Fruit fly (Drosophila melanogaster) whole organism, prepupa: ENCODE results near the gene tkv.

Source experiments
- Blimp-1 ChIP-seq: fragments of 200-800 bp; sonication (Bioruptor generic); optimal IDR thresholded peaks from 3 replicates; lab custom pipeline; 2017; ENCODE audit warnings: missing biosample characterization, missing genetic modification characterization, mild to moderate bottlenecking, moderate library complexity, missing genetic modification reagents
- CG10631 ChIP-seq: fragments of 200-800 bp; sonication (Bioruptor generic); optimal IDR thresholded peaks from 2 replicates; lab custom pipeline; 2016; ENCODE audit warnings: missing biosample characterization, missing genetic modification characterization
- CG10669 ChIP-seq: fragments of 200-800 bp; sonication (Bioruptor generic); optimal IDR thresholded peaks from 3 replicates; lab custom pipeline; 2018; ENCODE audit warnings: missing biosample characterization, mild to moderate bottlenecking, missing genetic modification characterization, moderate library complexity
- CG11294 ChIP-seq: fragments of 200-800 bp; sonication (Bioruptor generic); IDR thresholded peaks from 2 replicates; pipeline ENCODE4 v1.3.6; 2022; ENCODE audit warnings: missing biosample characterization, missing genetic modification characterization
- CG11762 ChIP-seq: fragments of 200-800 bp; sonication (Bioruptor generic); optimal IDR thresholded peaks from 3 replicates; lab custom pipeline; 2016; ENCODE audit warnings: missing biosample characterization, missing genetic modification characterization; ENCODE audit not compliant: insufficient read depth
- CG11902 ChIP-seq: fragments of 200-800 bp; sonication (Bioruptor generic); optimal IDR thresholded peaks from 3 replicates; lab custom pipeline; 2016; ENCODE audit warnings: missing biosample characterization, missing genetic modification characterization
- CG15336 ChIP-seq: fragments of 200-800 bp; sonication (Bioruptor generic); IDR thresholded peaks from 2 replicates; pipeline ENCODE4 v1.3.6; 2022; ENCODE audit warnings: missing biosample characterization, missing genetic modification characterization
- CG1621 ChIP-seq: fragments of 200-800 bp; sonication (Bioruptor generic); optimal IDR thresholded peaks from 3 replicates; lab custom pipeline; 2018; ENCODE audit warnings: missing biosample characterization, mild to moderate bottlenecking, missing genetic modification characterization
- CG16779 ChIP-seq: fragments of 200-800 bp; sonication (Bioruptor generic); optimal IDR thresholded peaks from 3 replicates; lab custom pipeline; 2017; ENCODE audit warnings: missing biosample characterization, mild to moderate bottlenecking, missing genetic modification characterization
- CG3032 ChIP-seq: fragments of 200-800 bp; optimal IDR thresholded peaks from 2 replicates; lab custom pipeline; 2019; ENCODE audit warnings: missing biosample characterization, mild to moderate bottlenecking, missing genetic modification characterization, moderate library complexity
- CG32006 ChIP-seq: fragments of 200-800 bp; sonication (Bioruptor generic); optimal IDR thresholded peaks from 3 replicates; lab custom pipeline; 2017; ENCODE audit warnings: missing biosample characterization, mild to moderate bottlenecking, missing genetic modification characterization
- CG34406 ChIP-seq: fragments of 200-800 bp; sonication (Bioruptor generic); optimal IDR thresholded peaks from 3 replicates; lab custom pipeline; 2016; ENCODE audit warnings: missing biosample characterization, missing genetic modification characterization
- CG3919 ChIP-seq: fragments of 200-800 bp; sonication (Bioruptor generic); optimal IDR thresholded peaks from 3 replicates; lab custom pipeline; 2016; ENCODE audit warnings: missing biosample characterization, missing genetic modification characterization
- CG4318 ChIP-seq: fragments of 200-800 bp; sonication (Bioruptor generic); optimal IDR thresholded peaks from 3 replicates; lab custom pipeline; 2017; ENCODE audit warnings: missing biosample characterization, mild to moderate bottlenecking, missing genetic modification characterization
- CG6276 ChIP-seq: fragments of 200-800 bp; sonication (Bioruptor generic); optimal IDR thresholded peaks from 2 replicates; lab custom pipeline; 2017; ENCODE audit warnings: missing biosample characterization, mild to moderate bottlenecking, missing genetic modification characterization
- CG6792 ChIP-seq: fragments of 200-800 bp; sonication (Bioruptor generic); optimal IDR thresholded peaks from 3 replicates; lab custom pipeline; 2016; ENCODE audit warnings: missing biosample characterization, missing genetic modification characterization
- CG6808 ChIP-seq: fragments of 200-800 bp; sonication (Bioruptor generic); optimal IDR thresholded peaks from 3 replicates; lab custom pipeline; 2017; ENCODE audit warnings: missing biosample characterization, missing genetic modification characterization, mild to moderate bottlenecking, moderate library complexity, missing genetic modification reagents
- CG6854 ChIP-seq: fragments of 200-800 bp; sonication (Bioruptor generic); optimal IDR thresholded peaks from 2 replicates; lab custom pipeline; 2017; ENCODE audit warnings: missing biosample characterization, mild to moderate bottlenecking, missing genetic modification characterization
- CG7368 ChIP-seq: fragments of 200-800 bp; sonication (Bioruptor generic); optimal IDR thresholded peaks from 3 replicates; lab custom pipeline; 2016; ENCODE audit warnings: missing biosample characterization, missing genetic modification characterization
- CG8119 ChIP-seq: fragments of 200-800 bp; sonication (Bioruptor generic); IDR thresholded peaks from 3 replicates; pipeline ENCODE4 v1.3.6; 2022; ENCODE audit warnings: missing biosample characterization, missing genetic modification characterization
- CG8319 ChIP-seq: fragments of 200-800 bp; sonication (Bioruptor generic); optimal IDR thresholded peaks from 3 replicates; lab custom pipeline; 2016; ENCODE audit warnings: missing biosample characterization, missing genetic modification characterization
- Eip75B ChIP-seq: fragments of 200-800 bp; sonication (Bioruptor generic); optimal IDR thresholded peaks from 3 replicates; lab custom pipeline; 2016; ENCODE audit warnings: missing biosample characterization, missing genetic modification characterization
- Eip78C ChIP-seq: fragments of 200-800 bp; sonication (Bioruptor generic); peaks from one replicate; lab custom pipeline; 2016; ENCODE audit warnings: missing biosample characterization, missing genetic modification characterization
- Ets21C ChIP-seq: fragments of 200-800 bp; sonication (Bioruptor generic); optimal IDR thresholded peaks from 3 replicates; lab custom pipeline; 2016; ENCODE audit warnings: missing biosample characterization, missing genetic modification characterization
- Gug ChIP-seq: fragments of 200-800 bp; sonication (Bioruptor generic); IDR thresholded peaks from 2 replicates; pipeline ENCODE4 v1.3.6; 2022; ENCODE audit warnings: missing biosample characterization, missing genetic modification characterization
- Hr38 ChIP-seq: sonication (Bioruptor generic); optimal IDR thresholded peaks from 2 replicates; lab custom pipeline; 2016; ENCODE audit warnings: missing biosample characterization, missing genetic modification characterization
- Hr39 ChIP-seq: fragments of 200-800 bp; sonication (Bioruptor generic); optimal IDR thresholded peaks from 2 replicates; lab custom pipeline; 2016; ENCODE audit warnings: missing biosample characterization, missing genetic modification characterization
- Hr4 ChIP-seq: fragments of 200-800 bp; sonication (Bioruptor generic); optimal IDR thresholded peaks from 3 replicates; lab custom pipeline; 2016; ENCODE audit warnings: missing biosample characterization, missing genetic modification characterization
- Lpt ChIP-seq: fragments of 200-800 bp; sonication (Bioruptor generic); optimal IDR thresholded peaks from 3 replicates; lab custom pipeline; 2016; ENCODE audit warnings: missing biosample characterization, missing genetic modification characterization
- Met ChIP-seq: fragments of 200-800 bp; sonication (Bioruptor generic); optimal IDR thresholded peaks from 3 replicates; lab custom pipeline; 2016; ENCODE audit warnings: missing biosample characterization, missing genetic modification characterization
- OdsH ChIP-seq: fragments of 200-800 bp; sonication (Bioruptor generic); optimal IDR thresholded peaks from 3 replicates; lab custom pipeline; 2016; ENCODE audit warnings: missing biosample characterization, missing genetic modification characterization
- Sox102F ChIP-seq: fragments of 200-800 bp; sonication (Bioruptor generic); optimal IDR thresholded peaks from 2 replicates; lab custom pipeline; 2016; ENCODE audit warnings: missing biosample characterization, mild to moderate bottlenecking, missing genetic modification characterization
- Sox14 ChIP-seq: fragments of 200-800 bp; sonication (Bioruptor generic); optimal IDR thresholded peaks from 3 replicates; lab custom pipeline; 2016; ENCODE audit warnings: missing biosample characterization, missing genetic modification characterization
- Sox15 ChIP-seq: fragments of 200-800 bp; sonication (Bioruptor generic); optimal IDR thresholded peaks from 3 replicates; lab custom pipeline; 2016; ENCODE audit warnings: missing biosample characterization, missing genetic modification characterization
- achi ChIP-seq: fragments of 200-800 bp; sonication (Bioruptor generic); optimal IDR thresholded peaks from 3 replicates; lab custom pipeline; 2016; ENCODE audit warnings: missing biosample characterization, missing genetic modification characterization
- acj6 ChIP-seq: fragments of 200-800 bp; sonication (Bioruptor generic); optimal IDR thresholded peaks from 3 replicates; lab custom pipeline; 2016; ENCODE audit warnings: missing biosample characterization, missing genetic modification characterization
- cyc ChIP-seq: fragments of 200-800 bp; sonication (Bioruptor generic); optimal IDR thresholded peaks from 3 replicates; lab custom pipeline; 2016; ENCODE audit warnings: missing biosample characterization, missing genetic modification characterization
- dac ChIP-seq: fragments of 200-800 bp; sonication (Bioruptor generic); optimal IDR thresholded peaks from 2 replicates; lab custom pipeline; 2017; ENCODE audit warnings: missing biosample characterization, mild to moderate bottlenecking, missing genetic modification characterization
- dsx ChIP-seq: fragments of 200-800 bp; optimal IDR thresholded peaks from 3 replicates; lab custom pipeline; 2019; ENCODE audit warnings: missing biosample characterization, mild to moderate bottlenecking, missing genetic modification characterization, moderate library complexity; ENCODE audit not compliant: poor library complexity, severe bottlenecking
- esn ChIP-seq: fragments of 200-800 bp; sonication (Bioruptor generic); optimal IDR thresholded peaks from 2 replicates; lab custom pipeline; 2016; ENCODE audit warnings: missing biosample characterization, mild to moderate bottlenecking, missing genetic modification characterization, moderate library complexity
- fd59A ChIP-seq: fragments of 200-800 bp; sonication (Bioruptor generic); optimal IDR thresholded peaks from 2 replicates; lab custom pipeline; 2017; ENCODE audit warnings: missing biosample characterization, mild to moderate bottlenecking, missing genetic modification characterization, missing genetic modification reagents
- fd85E ChIP-seq: fragments of 200-800 bp; sonication (Bioruptor generic); optimal IDR thresholded peaks from 3 replicates; lab custom pipeline; 2016; ENCODE audit warnings: missing biosample characterization, missing genetic modification characterization
- lz ChIP-seq: fragments of 200-800 bp; sonication (Bioruptor generic); optimal IDR thresholded peaks from 3 replicates; lab custom pipeline; 2016; ENCODE audit warnings: missing biosample characterization, missing genetic modification characterization
- net ChIP-seq: fragments of 200-800 bp; sonication (Bioruptor generic); optimal IDR thresholded peaks from 3 replicates; lab custom pipeline; 2016; ENCODE audit warnings: missing biosample characterization, missing genetic modification characterization
- pdm3 ChIP-seq: fragments of 200-800 bp; sonication (Bioruptor generic); optimal IDR thresholded peaks from 3 replicates; lab custom pipeline; 2016; ENCODE audit warnings: missing biosample characterization, missing genetic modification characterization
- salr ChIP-seq, 2 experiments: fragments of 200-800 bp; sonication (Bioruptor generic); optimal IDR thresholded peaks; 3 replicates each; lab custom pipeline; 2016 to 2018; ENCODE audit warnings: missing biosample characterization in 2 of 2, missing genetic modification characterization in 2 of 2, mild to moderate bottlenecking in 1 of 2
- ss ChIP-seq, 2 experiments: fragments of 200-800 bp; sonication (Bioruptor generic); optimal IDR thresholded peaks; 2 replicates in 1 of 2; 3 replicates in 1 of 2; lab custom pipeline; 2017 to 2018; ENCODE audit warnings: mild to moderate bottlenecking in 2 of 2, missing biosample characterization in 2 of 2, missing genetic modification characterization in 2 of 2, moderate library complexity in 1 of 2
- svp ChIP-seq: fragments of 200-800 bp; sonication (Bioruptor generic); peaks from one replicate; lab custom pipeline; 2016; ENCODE audit warnings: missing biosample characterization, missing genetic modification characterization
- vri ChIP-seq: fragments of 200-800 bp; sonication (Bioruptor generic); optimal IDR thresholded peaks from 3 replicates; lab custom pipeline; 2016; ENCODE audit warnings: missing biosample characterization, mild to moderate bottlenecking, missing genetic modification characterization

Gene tkv

DNA sequence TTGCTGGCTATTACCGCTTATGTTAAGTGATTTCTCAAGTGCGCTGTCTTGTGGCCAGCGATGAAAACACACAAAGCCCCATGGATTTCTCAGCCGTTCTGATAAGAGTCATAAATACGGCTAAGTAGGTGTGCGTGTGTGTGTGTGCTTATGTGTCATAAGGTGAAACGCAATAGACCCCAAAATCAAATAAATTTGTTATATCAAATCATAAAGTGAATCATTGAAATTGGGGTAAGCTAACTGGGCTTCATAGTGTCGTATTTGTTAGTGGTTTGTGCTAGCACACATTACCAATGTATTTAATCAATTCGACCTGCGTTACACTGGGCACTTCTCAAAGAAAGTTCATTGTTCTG is 28.4 kb upstream of the tkv start:
- TF ChIP-seq CG34406 (GFP tag; lab: Kevin White, UChicago) (no peak), CG11294 (GFP tag; lab: Robert Waterston, UW) (no peak), Sox102F (GFP tag; lab: Kevin White, UChicago) (no peak), CG10669 (GFP tag; lab: Kevin White, UChicago) (no peak), CG10631 (GFP tag; lab: Kevin White, UChicago) (no peak), CG4318 (no peak), Eip78C (no peak)
- TF ChIP-seq, all 60 proteins: peak for 0

DNA sequence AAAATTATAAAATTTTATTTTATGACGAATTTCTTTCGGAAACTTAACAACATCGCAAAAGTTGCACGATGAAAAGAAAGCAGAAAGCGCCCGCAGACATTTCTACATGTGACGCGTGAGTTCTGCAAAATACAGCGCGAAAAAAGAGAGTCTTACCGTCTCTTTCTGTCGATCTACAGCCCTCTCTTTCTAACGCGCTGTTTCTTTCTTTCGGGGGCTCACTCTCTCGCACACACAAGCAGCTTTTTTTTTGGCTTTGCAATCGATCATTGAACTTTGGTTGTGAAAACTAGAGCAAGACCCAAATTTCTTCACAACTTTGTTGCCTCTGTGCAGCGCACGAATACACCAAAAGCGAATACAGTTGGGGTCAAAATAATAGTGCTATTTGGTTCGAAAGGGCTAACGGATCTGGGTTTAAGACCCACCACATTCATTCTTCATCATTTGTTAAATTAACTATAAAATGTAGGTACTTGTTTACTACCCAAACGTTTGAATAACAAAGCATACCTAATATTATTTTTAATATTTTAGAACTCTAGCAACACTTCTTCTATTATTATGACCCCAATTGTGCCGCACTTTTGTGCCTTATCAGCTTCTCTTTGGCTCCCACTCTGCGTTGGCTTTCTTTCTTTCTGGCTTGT is 27.9 kb upstream of the tkv start:
- TF ChIP-seq CG6854 (GFP tag; lab: Kevin White, UChicago), result peak; percentile 74
- peak; percentile 91 for TF ChIP-seq Eip78C
- peak; percentile 22 for TF ChIP-seq CG11762
- TF ChIP-seq CG3032, result peak; percentile 6
- peak; percentile 21 for TF ChIP-seq fd85E (GFP tag; lab: Kevin White, UChicago)
- peak; percentile 41 for TF ChIP-seq dsx
- peak; percentile 80 for TF ChIP-seq pdm3 (GFP tag; lab: Kevin White, UChicago)
- TF ChIP-seq CG7368 (GFP tag; lab: Kevin White, UChicago), result peak; percentile 38
- peak; percentile 70 for TF ChIP-seq lz (GFP tag; lab: Kevin White, UChicago)
- peak; percentile 71 for TF ChIP-seq Hr39
- no peak for TF ChIP-seq ss (GFP tag; optimal IDR thresholded peaks at IDR 0.05; lab: Kevin White, UChicago)
- peak; percentile 76 for TF ChIP-seq CG34406 (GFP tag; lab: Kevin White, UChicago)
- TF ChIP-seq fd59A (GFP tag; lab: Kevin White, UChicago), result no peak
- TF ChIP-seq net (GFP tag; lab: Kevin White, UChicago), result peak; percentile 50
- TF ChIP-seq cyc (GFP tag; lab: Kevin White, UChicago), result peak; percentile 58
- TF ChIP-seq dac, result peak; percentile 69
- TF ChIP-seq svp (GFP tag; lab: Kevin White, UChicago), result peak; percentile 85
- peak; percentile 75 for TF ChIP-seq CG15336 (GFP tag; lab: Robert Waterston, UW)
- peak; percentile 70 for TF ChIP-seq CG8119 (GFP tag; lab: Robert Waterston, UW)
- no peak for TF ChIP-seq CG10669 (GFP tag; lab: Kevin White, UChicago)
- TF ChIP-seq Sox102F (GFP tag; lab: Kevin White, UChicago), result peak; percentile 79
- no peak for TF ChIP-seq Hr38 (GFP tag; lab: Kevin White, UChicago)
- TF ChIP-seq CG6792 (GFP tag; lab: Kevin White, UChicago), result peak; percentile 78
- TF ChIP-seq acj6 (GFP tag; lab: Kevin White, UChicago), result peak; percentile 67
- peak; percentile 55 for TF ChIP-seq CG8319 (GFP tag; lab: Kevin White, UChicago)
- peak; percentile 49 for TF ChIP-seq Sox15 (GFP tag; lab: Kevin White, UChicago)
- peak; percentile 28 for TF ChIP-seq CG16779 (tag; lab: Kevin White, UChicago)
- peak; percentile 86 for TF ChIP-seq Met
- TF ChIP-seq Ets21C, result peak; percentile 73
- TF ChIP-seq CG11902 (GFP tag; lab: Kevin White, UChicago), result peak; percentile 61
- peak; percentile 91 for TF ChIP-seq esn (GFP tag; lab: Kevin White, UChicago)
- no peak for TF ChIP-seq CG6808 (GFP tag; lab: Kevin White, UChicago)
- TF ChIP-seq Gug, result peak; percentile 29; the same call in 1 of the 2 replicates
- peak; percentile 76 for TF ChIP-seq CG32006
- TF ChIP-seq CG1621, result no peak
- peak; percentile 66 for TF ChIP-seq Blimp-1 (GFP tag; lab: Kevin White, UChicago)
- peak; percentile 59 for TF ChIP-seq Hr4 (GFP tag; lab: Kevin White, UChicago)
- TF ChIP-seq OdsH, result peak; percentile 83
- TF ChIP-seq Lpt (GFP tag; lab: Kevin White, UChicago), result peak; percentile 5
- no peak for TF ChIP-seq vri (GFP tag; lab: Kevin White, UChicago)
- peak; percentile 70 for TF ChIP-seq achi (GFP tag; lab: Kevin White, UChicago)
- peak; percentile 77 for TF ChIP-seq Sox14 (GFP tag; lab: Kevin White, UChicago)
- peak; percentile 70 for TF ChIP-seq CG3919 (GFP tag; lab: Kevin White, UChicago)
- TF ChIP-seq salr (GFP tag; optimal IDR thresholded peaks at IDR 0.05; lab: Kevin White, UChicago), result peak in 1 of 2 experiments; percentile 46
- peak; percentile 34 for TF ChIP-seq CG6276 (GFP tag; lab: Kevin White, UChicago)
- peak; percentile 56 for TF ChIP-seq Eip75B (GFP tag; lab: Kevin White, UChicago)
